Worm (Caenorhabditis elegans) whole organism, young adult: ENCODE results near the gene acr-25.

Experiments
- F37B4.10 ChIP-seq: fragments of 200-800 bp; sonication (Bioruptor generic); IDR thresholded peaks from 2 replicates; pipeline ENCODE4 v1.3.6; 2022; ENCODE audit warnings: missing genetic modification characterization, missing compliant biosample characterization
- akir-1 ChIP-seq: fragments of 200-800 bp; sonication (Bioruptor generic); optimal IDR thresholded peaks from 2 replicates; lab custom pipeline; 2018; ENCODE audit warnings: mild to moderate bottlenecking, missing genetic modification characterization, moderate library complexity, missing compliant biosample characterization
- die-1 ChIP-seq: sonication (generic microtip); optimal IDR thresholded peaks from 2 replicates; lab custom pipeline; 2016; ENCODE audit warnings: missing genotype, mild to moderate bottlenecking, missing genetic modification characterization, missing compliant biosample characterization
- lin-54 ChIP-seq: fragments of 200-800 bp; sonication (Bioruptor generic); optimal IDR thresholded peaks from 2 replicates; lab custom pipeline; 2018; ENCODE audit warnings: mild to moderate bottlenecking, missing genetic modification characterization, missing compliant biosample characterization
- madf-10 ChIP-seq: sonication (generic microtip); optimal IDR thresholded peaks from 2 replicates; lab custom pipeline; 2016; ENCODE audit warnings: mild to moderate bottlenecking, missing genetic modification characterization, missing compliant biosample characterization
- mes-4 ChIP-seq: sonication (generic microtip); optimal IDR thresholded peaks from 2 replicates; lab custom pipeline; 2016; ENCODE audit warnings: missing genotype, missing genetic modification characterization, missing compliant biosample characterization
- nfya-2 ChIP-seq: fragments of 200-800 bp; sonication (Bioruptor generic); IDR thresholded peaks from 2 replicates; pipeline ENCODE4 v1.3.6; 2022; ENCODE audit warnings: missing genetic modification reagents, missing genetic modification characterization, missing compliant biosample characterization
- pha-4 ChIP-seq: fragments of 150-350 bp; sonication (generic microtip); optimal IDR thresholded peaks from 2 replicates; lab custom pipeline; 2014; ENCODE audit warnings: missing biosample characterization, missing genetic modification reagents, missing genetic modification characterization
- snpc-4 ChIP-seq, 5 experiments: fragments of 150-350 bp in 1 of 5; sonication (generic microtip) in 4 of 5; optimal IDR thresholded peaks; 2 replicates each; lab custom pipeline; 2014 to 2018; ENCODE audit warnings: missing genetic modification characterization in 5 of 5, missing biosample characterization in 3 of 5, antibody characterized with exemption in 2 of 5, mild to moderate bottlenecking in 2 of 5, missing compliant biosample characterization in 2 of 5, missing genotype in 2 of 5, moderate library complexity in 2 of 5, missing genetic modification reagents in 1 of 5
- unc-62 ChIP-seq: fragments of 150-350 bp; optimal IDR thresholded peaks from 2 replicates; lab custom pipeline; 2014; ENCODE audit warnings: missing biosample characterization, missing genetic modification reagents, missing genetic modification characterization
- ztf-3 ChIP-seq: fragments of 200-800 bp; sonication (Bioruptor generic); optimal IDR thresholded peaks from 2 replicates; lab custom pipeline; 2018; ENCODE audit warnings: mild to moderate bottlenecking, missing genetic modification characterization, missing compliant biosample characterization

DNA sequence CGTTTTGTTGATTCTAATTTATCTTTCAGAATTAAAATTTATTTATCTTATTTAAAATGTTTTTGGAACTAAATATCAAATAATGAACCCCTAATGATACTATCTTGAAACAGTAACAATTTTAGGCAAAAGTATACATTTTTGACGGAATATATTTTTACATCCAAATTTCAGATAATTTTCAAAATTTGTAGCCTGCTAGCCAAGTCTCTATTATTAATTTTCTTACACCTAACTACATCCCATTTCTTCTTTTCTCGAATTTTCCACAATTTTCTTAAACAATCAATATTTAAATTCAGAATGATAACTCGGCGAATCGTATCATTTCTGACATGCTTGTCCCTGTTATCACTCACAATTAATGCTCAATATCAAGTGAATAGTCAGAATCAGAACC lies 42.3 kb downstream of the acr-25 start, which contains the start of gene pqn-89:
- no peak for TF ChIP-seq unc-62 (GFP tag; lab: Kevin White, UChicago)
- TF ChIP-seq pha-4, result no peak
- TF ChIP-seq akir-1 (GFP tag; lab: Kevin White, UChicago), result no peak
- TF ChIP-seq snpc-4 (GFP tag; optimal IDR thresholded peaks at IDR 0.05; lab: Kevin White, UChicago), result no peak
- no peak for TF ChIP-seq snpc-4 (tag; optimal IDR thresholded peaks at IDR 0.05; lab: Kevin White, UChicago)
- TF ChIP-seq nfya-2 (GFP tag; lab: Robert Waterston, UW), result no peak
- TF ChIP-seq mes-4 (tag; lab: Kevin White, UChicago), result no peak
- TF ChIP-seq madf-10 (tag; lab: Kevin White, UChicago), result no peak
- TF ChIP-seq lin-54 (GFP tag; lab: Kevin White, UChicago), result no peak
- TF ChIP-seq die-1 (tag; lab: Kevin White, UChicago), result no peak
- TF ChIP-seq ztf-3, result no peak
- no peak for TF ChIP-seq F37B4.10 (GFP tag; lab: Robert Waterston, UW)
